Fruit fly (Drosophila melanogaster): ENCODE measurements around the gene CG15534.

- TF ChIP-seq Mnt (GFP tag; optimal IDR thresholded peaks at IDR 0.05) (no peak), Crg-1 (GFP tag; optimal IDR thresholded peaks at IDR 0.05) (no peak), bab1 (GFP tag; optimal IDR thresholded peaks at IDR 0.05) (peak; percentile 19), CG1620 (GFP tag; optimal IDR thresholded peaks at IDR 0.05) (no peak), ovo (GFP tag; optimal IDR thresholded peaks at IDR 0.05) (no peak), CG7045 (GFP tag; optimal IDR thresholded peaks at IDR 0.05) (no peak), kay (GFP tag; ENCODE audit: borderline replicate concordance) (no peak)
Observed at dm6 chr3R:30424993-30425392, 6.9 kb upstream of the CG15534 start, which contains the start of gene CG15536.

Measured in whole organism, adult.